Fruit fly (Drosophila melanogaster) Kc167 (cell line): ENCODE results near the gene SmD1.

Experiments
- Myc ChIP-seq: fragments of >200 bp; optimal IDR thresholded peaks from 2 replicates; lab custom pipeline; 2017; ENCODE audit warnings: missing external identifiers
- Sin3A ChIP-seq: fragments of >200 bp; optimal IDR thresholded peaks from 2 replicates; lab custom pipeline; 2018; ENCODE audit warnings: missing external identifiers
- h ChIP-seq: fragments of >200 bp; optimal IDR thresholded peaks from 3 replicates; lab custom pipeline; 2018; ENCODE audit warnings: missing external identifiers
- insv ChIP-seq: fragments of >200 bp; optimal IDR thresholded peaks from 3 replicates; lab custom pipeline; 2018; ENCODE audit warnings: missing external identifiers
- ttk ChIP-seq: sonication (Bioruptor generic); optimal IDR thresholded peaks from 2 replicates; lab custom pipeline; 2017; ENCODE audit warnings: missing external identifiers

DNA sequence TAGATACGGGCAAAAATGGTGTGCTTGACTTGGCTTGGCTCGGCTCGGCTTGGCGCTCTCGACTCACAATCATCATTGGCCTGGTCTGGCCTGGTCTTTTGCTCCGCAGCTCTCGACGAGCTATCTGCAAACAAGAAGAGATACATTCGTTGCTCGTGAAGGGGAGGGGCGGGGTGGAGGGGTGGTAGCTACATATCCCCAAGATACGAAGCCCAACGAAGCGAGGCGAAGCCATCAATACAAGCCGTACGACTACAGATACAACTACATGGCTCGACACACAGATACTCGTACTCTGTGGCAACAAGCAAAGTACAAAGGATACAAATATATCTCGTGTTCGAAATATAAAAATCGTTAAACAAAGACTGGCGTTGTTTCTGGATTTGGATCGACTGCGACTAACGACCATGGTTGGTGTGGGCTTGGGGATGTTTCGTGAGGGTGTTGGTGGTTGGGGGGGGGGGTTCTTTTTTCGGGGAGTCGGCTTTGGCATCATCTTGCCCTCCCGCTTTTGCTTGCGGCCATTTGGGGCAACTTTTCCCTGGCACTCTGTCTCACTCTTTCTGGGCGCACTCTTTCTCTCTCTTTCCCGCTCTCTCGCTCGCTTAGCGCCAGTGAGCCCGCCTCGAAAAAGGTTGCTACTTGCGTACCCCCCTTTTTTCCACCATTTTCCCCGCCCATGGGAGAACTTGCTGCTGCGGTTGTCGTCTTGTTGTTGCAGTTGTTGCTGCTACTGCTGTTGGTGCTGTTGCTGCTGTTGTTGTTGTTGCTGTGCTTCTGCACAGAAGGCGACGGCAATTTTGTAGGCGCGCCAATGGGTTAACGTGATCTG, 43.9 kb downstream of the SmD1 start:
- TF ChIP-seq ttk (lab: Kevin White, UChicago), result no peak
- TF ChIP-seq Sin3A (lab: Kevin White, UChicago), result no peak
- TF ChIP-seq h, result no peak
- TF ChIP-seq insv, result no peak
- TF ChIP-seq Myc (lab: Kevin White, UChicago), result no peak
